Fruit fly (Drosophila melanogaster) whole organism, embryonic: ENCODE data around the gene Cog3.
A peak's percentile ranks its signal among the peaks of the same experiment; 100 is the strongest.

Source experiments
- Awh ChIP-seq: fragments of 200-800 bp; sonication (Bioruptor generic); IDR thresholded peaks from 2 replicates; pipeline ENCODE4, ENCODE4 v1.3.6; 2022; ENCODE audit warnings: missing biosample characterization, missing genetic modification characterization
- Blimp-1 ChIP-seq: fragments of 200-800 bp; sonication (Bioruptor generic); optimal IDR thresholded peaks from 3 replicates; lab custom pipeline; 2018; ENCODE audit warnings: missing biosample characterization, missing genetic modification characterization, mild to moderate bottlenecking, moderate library complexity, missing genetic modification reagents
- CG10321 ChIP-seq: fragments of 200-800 bp; sonication (Bioruptor generic); IDR thresholded peaks from 2 replicates; pipeline ENCODE4 v1.3.6; 2022; ENCODE audit warnings: missing biosample characterization, missing genetic modification characterization
- CG12219 ChIP-seq: fragments of 200-800 bp; sonication (Bioruptor generic); optimal IDR thresholded peaks from 3 replicates; lab custom pipeline; 2018; ENCODE audit warnings: missing biosample characterization, mild to moderate bottlenecking, missing genetic modification characterization
- CG13624 ChIP-seq: fragments of 200-800 bp; sonication (Bioruptor generic); optimal IDR thresholded peaks from 2 replicates; lab custom pipeline; 2016; ENCODE audit warnings: missing biosample characterization, missing genetic modification characterization
- CG13894 ChIP-seq: fragments of 200-800 bp; sonication (Bioruptor generic); optimal IDR thresholded peaks from 3 replicates; lab custom pipeline; 2018; ENCODE audit warnings: missing biosample characterization, mild to moderate bottlenecking, missing genetic modification characterization, moderate library complexity
- CG15269 ChIP-seq: fragments of 200-800 bp; sonication (Bioruptor generic); optimal IDR thresholded peaks from 2 replicates; lab custom pipeline; 2018; ENCODE audit warnings: missing biosample characterization, mild to moderate bottlenecking, missing genetic modification characterization, moderate library complexity
- CG15479 ChIP-seq: fragments of 200-800 bp; sonication (Bioruptor generic); optimal IDR thresholded peaks from 3 replicates; lab custom pipeline; 2019; ENCODE audit warnings: missing biosample characterization, mild to moderate bottlenecking, missing genetic modification characterization, moderate library complexity
- CG18262 ChIP-seq: fragments of 200-800 bp; optimal IDR thresholded peaks from 3 replicates; lab custom pipeline; 2019; ENCODE audit warnings: missing biosample characterization, mild to moderate bottlenecking, missing genetic modification characterization, moderate library complexity
- CG1832 ChIP-seq: fragments of 200-800 bp; sonication (Bioruptor generic); optimal IDR thresholded peaks from 2 replicates; lab custom pipeline; 2017; ENCODE audit warnings: missing biosample characterization, mild to moderate bottlenecking, missing genetic modification characterization, inconsistent platforms
- CG18599 ChIP-seq: fragments of 200-800 bp; sonication (Bioruptor generic); optimal IDR thresholded peaks from 3 replicates; lab custom pipeline; 2017; ENCODE audit warnings: missing biosample characterization, missing genetic modification characterization, mild to moderate bottlenecking, moderate library complexity, missing genetic modification reagents
- CG3065 ChIP-seq: fragments of 200-800 bp; sonication (Bioruptor generic); optimal IDR thresholded peaks from 2 replicates; lab custom pipeline; 2016; ENCODE audit warnings: missing biosample characterization, missing genetic modification characterization
- CG32767 ChIP-seq: fragments of 200-800 bp; sonication (Bioruptor generic); IDR thresholded peaks from 2 replicates; pipeline ENCODE4 v1.3.6; 2022; ENCODE audit warnings: missing biosample characterization, missing genetic modification characterization
- CG33557 ChIP-seq: fragments of 200-800 bp; sonication (Bioruptor generic); optimal IDR thresholded peaks from 2 replicates; lab custom pipeline; 2019; ENCODE audit warnings: missing biosample characterization, mild to moderate bottlenecking, missing genetic modification characterization, moderate library complexity
- CG34422 ChIP-seq: fragments of 200-800 bp; sonication (Bioruptor generic); IDR thresholded peaks from 3 replicates; pipeline ENCODE4 v1.3.6; 2022; ENCODE audit warnings: missing biosample characterization, missing genetic modification characterization
- CG5180 ChIP-seq: fragments of 200-800 bp; sonication (Bioruptor generic); optimal IDR thresholded peaks from 3 replicates; lab custom pipeline; 2017; ENCODE audit warnings: missing biosample characterization, missing genetic modification characterization, mild to moderate bottlenecking, moderate library complexity, missing genetic modification reagents
- CG6254 ChIP-seq: fragments of 200-800 bp; sonication (Bioruptor generic); optimal IDR thresholded peaks from 3 replicates; lab custom pipeline; 2017; ENCODE audit warnings: mild to moderate bottlenecking, missing biosample characterization, missing genetic modification reagents, missing genetic modification characterization
- CG6791 ChIP-seq: fragments of 200-800 bp; sonication (Bioruptor generic); IDR thresholded peaks from 3 replicates; pipeline ENCODE4 v1.3.6; 2022; ENCODE audit warnings: missing biosample characterization, missing genetic modification characterization; ENCODE audit not compliant: partially characterized antibody
- CG7357 ChIP-seq: fragments of 200-800 bp; sonication (Bioruptor generic); IDR thresholded peaks from 3 replicates; pipeline ENCODE4 v1.3.6; 2022; ENCODE audit warnings: missing biosample characterization, missing genetic modification characterization
- CG7786 ChIP-seq: fragments of 200-800 bp; sonication (Bioruptor generic); optimal IDR thresholded peaks from 2 replicates; lab custom pipeline; 2016; ENCODE audit warnings: missing biosample characterization, missing genetic modification characterization
- CG9797 ChIP-seq: fragments of 200-800 bp; sonication (Bioruptor generic); optimal IDR thresholded peaks from 3 replicates; lab custom pipeline; 2018; ENCODE audit warnings: missing biosample characterization, mild to moderate bottlenecking, missing genetic modification characterization
- CkIIα-i1 ChIP-seq: fragments of 200-800 bp; sonication (Bioruptor generic); IDR thresholded peaks from 2 replicates; pipeline ENCODE4 v1.3.6; 2022; ENCODE audit warnings: missing biosample characterization, missing genetic modification characterization
- NC2β ChIP-seq: fragments of 200-800 bp; sonication (Bioruptor generic); optimal IDR thresholded peaks from 2 replicates; lab custom pipeline; 2016; ENCODE audit warnings: missing biosample characterization, missing genetic modification characterization
- NFAT ChIP-seq: fragments of 200-800 bp; sonication (Bioruptor generic); IDR thresholded peaks from 2 replicates; pipeline ENCODE4 v1.3.6; 2022; ENCODE audit warnings: missing biosample characterization, missing genetic modification characterization
- Nf-YC ChIP-seq: fragments of 200-800 bp; optimal IDR thresholded peaks from 3 replicates; lab custom pipeline; 2019; ENCODE audit warnings: missing biosample characterization, mild to moderate bottlenecking, missing genetic modification characterization, moderate library complexity
- Oli ChIP-seq: fragments of 200-800 bp; sonication (Bioruptor generic); optimal IDR thresholded peaks from 2 replicates; lab custom pipeline; 2018; ENCODE audit warnings: missing biosample characterization, mild to moderate bottlenecking, missing genetic modification characterization, moderate library complexity
- Six4 ChIP-seq: fragments of 200-800 bp; sonication (Bioruptor generic); optimal IDR thresholded peaks from 2 replicates; lab custom pipeline; 2016; ENCODE audit warnings: missing biosample characterization, missing genetic modification characterization
- Ssrp ChIP-seq: fragments of 200-800 bp; sonication (Bioruptor generic); optimal IDR thresholded peaks from 2 replicates; lab custom pipeline; 2018; ENCODE audit warnings: missing biosample characterization, mild to moderate bottlenecking, missing genetic modification characterization, moderate library complexity
- abd-A ChIP-seq: fragments of 200-800 bp; sonication (Bioruptor generic); optimal IDR thresholded peaks from 3 replicates; lab custom pipeline; 2019; ENCODE audit warnings: missing biosample characterization, mild to moderate bottlenecking, missing genetic modification characterization, moderate library complexity
- ato ChIP-seq: fragments of 200-800 bp; sonication (Bioruptor generic); IDR thresholded peaks from 2 replicates; pipeline ENCODE4 v1.3.6; 2022; ENCODE audit warnings: missing biosample characterization, missing genetic modification characterization; ENCODE audit not compliant: partially characterized antibody
- chinmo ChIP-seq: fragments of 200-800 bp; sonication (Bioruptor generic); IDR thresholded peaks from 4 replicates; pipeline ENCODE4 v1.3.6; 2022; ENCODE audit warnings: missing biosample characterization, missing genetic modification characterization; ENCODE audit not compliant: partially characterized antibody
- dimm ChIP-seq: fragments of 200-800 bp; sonication (Bioruptor generic); IDR thresholded peaks from 2 replicates; pipeline ENCODE4 v1.3.6; 2022; ENCODE audit warnings: missing biosample characterization, missing genetic modification characterization
- emc ChIP-seq: fragments of 200-800 bp; sonication (Bioruptor generic); optimal IDR thresholded peaks from 2 replicates; lab custom pipeline; 2016; ENCODE audit warnings: missing biosample characterization, missing genetic modification characterization
- ems ChIP-seq: fragments of 200-800 bp; sonication (Bioruptor generic); optimal IDR thresholded peaks from 3 replicates; lab custom pipeline; 2016; ENCODE audit warnings: missing biosample characterization, missing genetic modification characterization
- ewg ChIP-seq: fragments of 200-800 bp; sonication (Bioruptor generic); optimal IDR thresholded peaks from 3 replicates; lab custom pipeline; 2017; ENCODE audit warnings: mild to moderate bottlenecking, missing biosample characterization, missing genetic modification reagents, missing genetic modification characterization
- gce ChIP-seq: fragments of 200-800 bp; sonication (Bioruptor generic); IDR thresholded peaks from 3 replicates; pipeline ENCODE4 v1.3.6; 2022; ENCODE audit warnings: missing biosample characterization, missing genetic modification characterization
- kni ChIP-seq: fragments of 200-800 bp; sonication (Bioruptor generic); optimal IDR thresholded peaks from 3 replicates; lab custom pipeline; 2017; ENCODE audit warnings: mild to moderate bottlenecking, missing biosample characterization, missing genetic modification reagents, missing genetic modification characterization
- mam ChIP-seq: fragments of 200-800 bp; sonication (Bioruptor generic); optimal IDR thresholded peaks from 3 replicates; lab custom pipeline; 2016; ENCODE audit warnings: missing biosample characterization, missing genetic modification characterization
- nerfin-1 ChIP-seq: fragments of 200-800 bp; sonication (Bioruptor generic); optimal IDR thresholded peaks from 3 replicates; lab custom pipeline; 2019; ENCODE audit warnings: missing biosample characterization, mild to moderate bottlenecking, missing genetic modification characterization, moderate library complexity
- oc ChIP-seq: fragments of 200-800 bp; sonication (Bioruptor generic); optimal IDR thresholded peaks from 2 replicates; lab custom pipeline; 2018; ENCODE audit warnings: missing biosample characterization, mild to moderate bottlenecking, missing genetic modification characterization, moderate library complexity
- sens-2 ChIP-seq: fragments of 200-800 bp; sonication (Bioruptor generic); IDR thresholded peaks from 2 replicates; pipeline ENCODE4 v1.3.6; 2022; ENCODE audit warnings: missing biosample characterization, missing genetic modification characterization
- seq ChIP-seq: fragments of 200-800 bp; sonication (Bioruptor generic); IDR thresholded peaks from 2 replicates; pipeline ENCODE4 v1.3.6; 2022; ENCODE audit warnings: missing biosample characterization, missing genetic modification characterization
- ttk ChIP-seq: fragments of 200-800 bp; sonication (Bioruptor generic); IDR thresholded peaks from 2 replicates; pipeline ENCODE4 v2.1.2; 2022; ENCODE audit warnings: missing biosample characterization, missing genetic modification characterization
- twi ChIP-seq: fragments of 200-800 bp; optimal IDR thresholded peaks from 2 replicates; lab custom pipeline; 2019; ENCODE audit warnings: missing biosample characterization, mild to moderate bottlenecking, missing genetic modification characterization, moderate library complexity
- tx ChIP-seq: fragments of 200-800 bp; sonication (Bioruptor generic); optimal IDR thresholded peaks from 2 replicates; lab custom pipeline; 2016; ENCODE audit warnings: missing biosample characterization, missing genetic modification characterization
- zen ChIP-seq: fragments of 200-800 bp; sonication (Bioruptor generic); optimal IDR thresholded peaks from 3 replicates; lab custom pipeline; 2018; ENCODE audit warnings: missing biosample characterization, mild to moderate bottlenecking, missing genetic modification characterization, moderate library complexity

Gene Cog3

DNA sequence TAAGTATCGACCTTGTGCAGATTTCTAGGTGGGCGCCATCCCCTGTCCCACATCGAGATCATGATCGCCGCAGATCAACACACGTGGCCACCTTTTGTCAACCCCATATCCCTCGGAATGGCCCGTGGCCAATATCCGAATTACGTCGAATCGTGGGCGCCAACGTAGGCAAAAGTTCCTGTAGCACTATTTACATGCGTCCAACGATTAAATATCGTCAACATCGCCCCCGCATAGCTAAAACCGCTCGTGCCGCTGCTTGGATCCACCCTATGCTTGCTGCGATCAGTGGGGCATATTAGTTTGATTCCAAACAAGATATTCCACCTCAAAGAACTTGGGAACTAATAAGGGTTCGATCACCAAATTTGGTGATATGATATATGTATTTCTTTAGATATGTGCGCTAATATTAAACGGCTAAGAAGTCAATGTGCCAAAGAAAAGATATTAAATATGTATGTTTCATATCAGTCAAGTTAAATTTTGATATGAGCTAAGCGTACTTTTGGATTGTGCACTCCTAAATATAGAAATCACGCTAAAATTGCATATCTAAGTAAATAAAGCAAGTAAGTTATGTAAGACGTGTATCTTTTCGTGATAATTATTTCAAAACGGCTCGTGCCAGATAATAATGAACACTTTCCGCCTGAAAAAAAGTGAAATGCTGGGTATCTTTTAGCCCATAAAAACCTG, 20.3 kb upstream of the Cog3 start (continued):
- TF ChIP-seq NC2β (GFP tag; lab: Kevin White, UChicago) (no peak), oc (tag; lab: Kevin White, UChicago) (no peak), CG9797 (GFP tag; lab: Kevin White, UChicago) (no peak), CkIIα-i1 (GFP tag; lab: Robert Waterston, UW) (no peak), CG18262 (tag; lab: Kevin White, UChicago) (peak; percentile 28), ato (GFP tag; lab: Robert Waterston, UW) (no peak)

DNA sequence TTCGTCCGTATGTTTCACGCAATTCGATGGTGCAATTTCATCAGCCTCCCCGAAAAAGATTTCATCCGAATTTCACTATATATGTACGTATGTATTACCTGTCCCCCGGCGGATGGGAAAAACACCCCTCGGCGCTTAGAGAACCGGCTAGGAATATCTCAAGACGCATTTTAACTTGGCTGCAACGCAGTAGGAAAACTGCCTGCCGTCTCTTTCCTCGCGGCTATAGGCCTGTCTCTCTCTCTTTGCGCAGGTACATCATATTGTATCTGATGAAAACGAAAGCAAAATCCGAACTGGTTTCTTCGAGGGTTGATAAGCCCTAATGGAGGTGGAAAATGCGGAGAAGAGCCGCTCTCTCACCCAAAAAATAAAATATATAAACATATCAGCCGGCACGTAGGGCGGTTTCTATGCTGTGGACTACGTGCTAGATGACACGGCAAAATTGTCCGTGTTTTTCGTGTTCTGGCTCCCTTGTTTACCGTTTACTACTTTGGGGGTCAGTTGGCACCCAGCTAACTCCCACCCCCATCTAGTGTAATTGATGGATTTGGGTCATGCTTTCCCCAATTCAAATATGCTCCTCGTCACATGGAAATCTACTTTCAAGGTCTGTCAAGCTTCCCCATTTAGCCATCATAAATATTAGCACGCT, 19.7 kb upstream of the Cog3 start:
- TF ChIP-seq CG33557 (GFP tag; lab: Kevin White, UChicago) = peak; percentile 45
- TF ChIP-seq twi (tag; lab: Kevin White, UChicago) = no peak
- peak; percentile 42 for TF ChIP-seq abd-A
- peak; percentile 81 for TF ChIP-seq ewg
- no peak for TF ChIP-seq CG7786 (GFP tag; lab: Kevin White, UChicago)
- TF ChIP-seq nerfin-1 (tag; lab: Kevin White, UChicago) = peak; percentile 13
- TF ChIP-seq dimm (GFP tag; lab: Robert Waterston, UW) = no peak
- TF ChIP-seq chinmo = peak; percentile 70; the same call in 1 of the 4 replicates
- TF ChIP-seq kni (GFP tag; lab: Kevin White, UChicago) = peak; percentile 71
- peak; percentile 43; the same call in 1 of the 2 replicates for TF ChIP-seq CG32767
- TF ChIP-seq Six4 (GFP tag; lab: Kevin White, UChicago) = no peak
- peak; percentile 83 for TF ChIP-seq CG13624 (GFP tag; lab: Kevin White, UChicago)
- peak; percentile 10 for TF ChIP-seq zen
- TF ChIP-seq CG10321 (GFP tag; lab: Robert Waterston, UW) = peak; percentile 93
- TF ChIP-seq CG1832 (GFP tag; lab: Kevin White, UChicago) = peak; percentile 79
- peak; percentile 73 for TF ChIP-seq CG15479 (GFP tag; lab: Kevin White, UChicago)
- no peak for TF ChIP-seq sens-2 (GFP tag; lab: Robert Waterston, UW)
- TF ChIP-seq CG13894 = peak; percentile 77
- no peak for TF ChIP-seq ems (GFP tag; lab: Kevin White, UChicago)
- 0 out of 3 replicates have a peak, but pooled peaks have one; percentile 22 for TF ChIP-seq CG6791 (GFP tag; lab: Robert Waterston, UW)
- 0 out of 3 replicates have a peak, but pooled peaks have one; percentile 14 for TF ChIP-seq CG34422 (GFP tag; lab: Robert Waterston, UW)
- TF ChIP-seq CG15269 (tag; lab: Kevin White, UChicago) = no peak
- TF ChIP-seq Blimp-1 (GFP tag; lab: Kevin White, UChicago) = peak; percentile 98
- no peak for TF ChIP-seq Oli (tag; lab: Kevin White, UChicago)
- no peak for TF ChIP-seq mam (GFP tag; lab: Kevin White, UChicago)
- no peak for TF ChIP-seq CG18599 (GFP tag; lab: Kevin White, UChicago)
- TF ChIP-seq CG12219 (GFP tag; lab: Kevin White, UChicago) = no peak
- TF ChIP-seq tx = no peak
- TF ChIP-seq Awh (GFP tag; lab: Robert Waterston, UW) = no peak
- TF ChIP-seq CG3065 (GFP tag; lab: Kevin White, UChicago) = no peak
- TF ChIP-seq emc = no peak
- no peak for TF ChIP-seq CG6254 (GFP tag; lab: Kevin White, UChicago)
- no peak for TF ChIP-seq NFAT (GFP tag; lab: Robert Waterston, UW)
- TF ChIP-seq gce (GFP tag; lab: Robert Waterston, UW) = no peak
- no peak for TF ChIP-seq CG7357
- TF ChIP-seq Ssrp = no peak
- TF ChIP-seq seq = peak; percentile 42; the same call in 1 of the 2 replicates
- TF ChIP-seq CG5180 (GFP tag; lab: Kevin White, UChicago) = no peak
- TF ChIP-seq Nf-YC = peak; percentile 44
- peak; percentile 30; the same call in 1 of the 2 replicates for TF ChIP-seq ttk (GFP tag; lab: Robert Waterston, UW)
